Fruit fly (Drosophila melanogaster): ENCODE results near the gene Ggt-1.

Gene Ggt-1

DNA sequence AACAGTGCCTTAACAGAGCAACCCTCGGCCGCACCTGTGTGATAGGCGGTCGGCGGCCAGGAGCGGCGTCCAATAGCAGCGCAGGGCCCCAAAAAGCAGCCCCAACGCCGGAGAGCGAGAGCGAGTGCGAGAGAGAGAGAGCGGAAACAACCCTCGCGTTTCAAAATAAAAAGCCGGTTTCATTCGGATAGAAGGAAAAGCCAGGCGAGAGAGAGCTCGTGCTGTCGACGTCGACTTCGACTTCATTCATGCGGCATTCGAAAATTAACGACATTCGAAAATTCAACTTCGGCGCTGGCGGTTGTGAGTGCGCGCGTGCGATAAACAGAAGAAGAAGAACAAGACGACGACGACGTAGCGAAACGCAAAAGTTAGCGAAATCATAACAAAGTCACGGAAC lies 22.1 kb upstream of the Ggt-1 start (continued):
- no peak for TF ChIP-seq CG15696 (tag; optimal IDR thresholded peaks at IDR 0.05)
- no peak for TF ChIP-seq H15 (GFP tag; IDR thresholded peaks at IDR 0.05)
- no peak for TF ChIP-seq CG6689 (GFP tag; IDR thresholded peaks at IDR 0.05)
- TF ChIP-seq NC2β (GFP tag; optimal IDR thresholded peaks at IDR 0.05), result no peak
- no peak for TF ChIP-seq gsb (GFP tag; IDR thresholded peaks at IDR 0.05)
- TF ChIP-seq Spps (tag; optimal IDR thresholded peaks at IDR 0.05), result no peak
- TF ChIP-seq CG17385 (GFP tag; optimal IDR thresholded peaks at IDR 0.05), result peak; percentile 88
- no peak for TF ChIP-seq croc (GFP tag; conservative IDR thresholded peaks at IDR 0.05)
- no peak for TF ChIP-seq CG16815 (GFP tag; optimal IDR thresholded peaks at IDR 0.05)
- TF ChIP-seq ase (GFP tag; IDR thresholded peaks at IDR 0.05), result no peak
- TF ChIP-seq fru (optimal IDR thresholded peaks at IDR 0.05), result no peak
- no peak for TF ChIP-seq Fer2 (tag; optimal IDR thresholded peaks at IDR 0.05)
- no peak for TF ChIP-seq D (optimal IDR thresholded peaks at IDR 0.05)
- no peak for TF ChIP-seq D (GFP tag; optimal IDR thresholded peaks at IDR 0.05)
- TF ChIP-seq h (optimal IDR thresholded peaks at IDR 0.05), result no peak
- no peak for TF ChIP-seq Kr (GFP tag; optimal IDR thresholded peaks at IDR 0.05)
- TF ChIP-seq ash1 (GFP tag; optimal IDR thresholded peaks at IDR 0.05), result no peak
- no peak for TF ChIP-seq luna (GFP tag; optimal IDR thresholded peaks at IDR 0.05)
- TF ChIP-seq CG18262 (tag; optimal IDR thresholded peaks at IDR 0.05), result no peak
- no peak for TF ChIP-seq pum (GFP tag; optimal IDR thresholded peaks at IDR 0.05)
- 0 out of 2 replicates have a peak, but pooled peaks have one; percentile 11 for TF ChIP-seq Scr (GFP tag; IDR thresholded peaks at IDR 0.05; ENCODE audit: partially characterized antibody)
- no peak for TF ChIP-seq cg (GFP tag; optimal IDR thresholded peaks at IDR 0.05)
- peak; percentile 76 for TF ChIP-seq Med (GFP tag)
- TF ChIP-seq CG10543 (GFP tag; optimal IDR thresholded peaks at IDR 0.05), result no peak
- TF ChIP-seq Nf-YA (GFP tag; IDR thresholded peaks at IDR 0.05), result peak; percentile 45; the same call in 1 of the 2 replicates
- no peak for TF ChIP-seq ara (GFP tag; IDR thresholded peaks at IDR 0.05)
- no peak for TF ChIP-seq CG7372 (GFP tag; IDR thresholded peaks at IDR 0.05)
- TF ChIP-seq ac (GFP tag; optimal IDR thresholded peaks at IDR 0.05), result no peak
- no peak for TF ChIP-seq Ets65A (GFP tag)
- no peak for TF ChIP-seq Chrac-16 (GFP tag; optimal IDR thresholded peaks at IDR 0.05)
- TF ChIP-seq bbx (GFP tag; IDR thresholded peaks at IDR 0.05; ENCODE audit: partially characterized antibody), result 0 out of 2 replicates have a peak, but pooled peaks have one; percentile 20
- no peak for TF ChIP-seq CG13424 (tag; optimal IDR thresholded peaks at IDR 0.05)
- TF ChIP-seq CG1602 (GFP tag; optimal IDR thresholded peaks at IDR 0.05), result no peak
- no peak for TF ChIP-seq tap (tag; optimal IDR thresholded peaks at IDR 0.05)
- peak; percentile 40; the same call in 1 of the 2 replicates for TF ChIP-seq hbn (GFP tag; IDR thresholded peaks at IDR 0.05; ENCODE audit: partially characterized antibody)
- TF ChIP-seq mirr (GFP tag; optimal IDR thresholded peaks at IDR 0.05), result peak; percentile 1
- no peak for TF ChIP-seq ab (GFP tag; optimal IDR thresholded peaks at IDR 0.05)
- no peak for TF ChIP-seq HLHmδ (GFP tag; optimal IDR thresholded peaks at IDR 0.05)
- TF ChIP-seq unc-4 (GFP tag; IDR thresholded peaks at IDR 0.05; ENCODE audit: partially characterized antibody), result 0 out of 2 replicates have a peak, but pooled peaks have one; percentile 32
- TF ChIP-seq Eip74EF (GFP tag; optimal IDR thresholded peaks at IDR 0.05), result no peak
- TF ChIP-seq crp (GFP tag; optimal IDR thresholded peaks at IDR 0.05), result no peak
- TF ChIP-seq CG2875 (GFP tag; optimal IDR thresholded peaks at IDR 0.05), result no peak
- TF ChIP-seq CG6765 (GFP tag; optimal IDR thresholded peaks at IDR 0.05), result no peak
- TF ChIP-seq nom (GFP tag; optimal IDR thresholded peaks at IDR 0.05), result peak; percentile 38
- TF ChIP-seq jing (GFP tag; optimal IDR thresholded peaks at IDR 0.05), result no peak
- no peak for TF ChIP-seq Gug (GFP tag; IDR thresholded peaks at IDR 0.05)
- TF ChIP-seq CG5180 (GFP tag; optimal IDR thresholded peaks at IDR 0.05), result no peak
- no peak for TF ChIP-seq CG33213 (GFP tag; optimal IDR thresholded peaks at IDR 0.05)
- no peak for TF ChIP-seq Side (GFP tag; optimal IDR thresholded peaks at IDR 0.05)
- TF ChIP-seq Dad (GFP tag; optimal IDR thresholded peaks at IDR 0.05), result no peak
- no peak for TF ChIP-seq CG7963 (GFP tag; IDR thresholded peaks at IDR 0.05; ENCODE audit: partially characterized antibody)

Measured in whole organism, embryonic.